Fruit fly (Drosophila melanogaster): ENCODE results near the gene CG4022.
A peak's percentile ranks its signal among the peaks of the same experiment; 100 is the strongest.

Gene CG4022

dm6 chr3L:9422636-9423419 is 12.2 kb upstream of the CG4022 start, which contains the start of gene aay (continued):
- TF ChIP-seq Hr38 (GFP tag; optimal IDR thresholded peaks at IDR 0.05) = peak; percentile 21
- TF ChIP-seq fd59A (GFP tag; optimal IDR thresholded peaks at IDR 0.05) = peak; percentile 95
- TF ChIP-seq Hr4 (GFP tag; optimal IDR thresholded peaks at IDR 0.05) = peak; percentile 99
- TF ChIP-seq CG3032 (tag; optimal IDR thresholded peaks at IDR 0.05) = peak; percentile 97
- TF ChIP-seq CG6854 (GFP tag; optimal IDR thresholded peaks at IDR 0.05) = peak; percentile 99
- peak; percentile 99 for TF ChIP-seq Eip75B (GFP tag; optimal IDR thresholded peaks at IDR 0.05)
- TF ChIP-seq fd85E (GFP tag; optimal IDR thresholded peaks at IDR 0.05) = peak; percentile 97
- peak; percentile 98 for TF ChIP-seq CG16779 (tag; optimal IDR thresholded peaks at IDR 0.05)
- TF ChIP-seq CG32006 (GFP tag; optimal IDR thresholded peaks at IDR 0.05) = peak; percentile 99
- peak; percentile 98 for TF ChIP-seq CG11762 (GFP tag; optimal IDR thresholded peaks at IDR 0.05; ENCODE audit: insufficient read depth)
- peak; percentile 93 for TF ChIP-seq dac (GFP tag; optimal IDR thresholded peaks at IDR 0.05)
- peak; percentile 99 for TF ChIP-seq Smox (GFP tag; optimal IDR thresholded peaks at IDR 0.05)
- TF ChIP-seq Sox102F (GFP tag; optimal IDR thresholded peaks at IDR 0.05) = peak; percentile 100
- peak; percentile 97 for TF ChIP-seq CG1621 (tag; optimal IDR thresholded peaks at IDR 0.05)
- TF ChIP-seq acj6 (GFP tag; optimal IDR thresholded peaks at IDR 0.05) = peak; percentile 99
- TF ChIP-seq ss (GFP tag; optimal IDR thresholded peaks at IDR 0.05) = peak; percentile 95 to 98
- TF ChIP-seq CG4318 (GFP tag; optimal IDR thresholded peaks at IDR 0.05) = peak; percentile 94
- peak; percentile 97 for TF ChIP-seq CG11294 (GFP tag; IDR thresholded peaks at IDR 0.05)
- TF ChIP-seq CG10631 (GFP tag; optimal IDR thresholded peaks at IDR 0.05) = peak; percentile 99

dm6 chr3L:9422135-9422534 is 11.5 kb upstream of the CG4022 start:
- TF ChIP-seq Eip78C (GFP tag) = peak; percentile 8
- no peak for TF ChIP-seq svp (GFP tag)

dm6 chr3L:9421621-9422020 is 11.0 kb upstream of the CG4022 start:
- TF ChIP-seq acj6 (GFP tag; optimal IDR thresholded peaks at IDR 0.05) = no peak
- peak in 1 of 2 experiments; percentile 52 for TF ChIP-seq ss (GFP tag; optimal IDR thresholded peaks at IDR 0.05)
- no peak for TF ChIP-seq CG11294 (GFP tag; IDR thresholded peaks at IDR 0.05)
- TF ChIP-seq CG8632 (GFP tag; optimal IDR thresholded peaks at IDR 0.05) = no peak
- no peak for TF ChIP-seq Eip78C (GFP tag)
- no peak for TF ChIP-seq CG11762 (GFP tag; optimal IDR thresholded peaks at IDR 0.05; ENCODE audit: insufficient read depth)
- no peak for TF ChIP-seq CG15336 (GFP tag; IDR thresholded peaks at IDR 0.05)

- TF ChIP-seq CG15336 (GFP tag; IDR thresholded peaks at IDR 0.05) = no peak
- TF ChIP-seq Sox15 (GFP tag; optimal IDR thresholded peaks at IDR 0.05) = no peak
- no peak for TF ChIP-seq CG3919 (GFP tag; optimal IDR thresholded peaks at IDR 0.05)
- no peak for TF ChIP-seq Smox (GFP tag; optimal IDR thresholded peaks at IDR 0.05)
- no peak for TF ChIP-seq Hr4 (GFP tag; optimal IDR thresholded peaks at IDR 0.05)
- no peak for TF ChIP-seq svp (GFP tag)
- no peak for TF ChIP-seq CG6792 (GFP tag; optimal IDR thresholded peaks at IDR 0.05)
- TF ChIP-seq esn (GFP tag; optimal IDR thresholded peaks at IDR 0.05) = no peak
- TF ChIP-seq CG9139 (GFP tag; optimal IDR thresholded peaks at IDR 0.05) = no peak
- no peak for TF ChIP-seq ss (GFP tag; optimal IDR thresholded peaks at IDR 0.05)
- no peak for TF ChIP-seq topi (GFP tag; optimal IDR thresholded peaks at IDR 0.05)
- no peak for TF ChIP-seq Eip75B (GFP tag; optimal IDR thresholded peaks at IDR 0.05)
- no peak for TF ChIP-seq net (GFP tag; optimal IDR thresholded peaks at IDR 0.05)
- TF ChIP-seq CG4318 (GFP tag; optimal IDR thresholded peaks at IDR 0.05) = no peak
- TF ChIP-seq spab (GFP tag; optimal IDR thresholded peaks at IDR 0.05) = no peak
- TF ChIP-seq Hr38 (GFP tag; optimal IDR thresholded peaks at IDR 0.05) = no peak
- TF ChIP-seq Hr39 (GFP tag; optimal IDR thresholded peaks at IDR 0.05) = no peak
- no peak for TF ChIP-seq CG6276 (GFP tag; optimal IDR thresholded peaks at IDR 0.05)
- no peak for TF ChIP-seq Gug (GFP tag; IDR thresholded peaks at IDR 0.05)
- TF ChIP-seq CG16779 (tag; optimal IDR thresholded peaks at IDR 0.05) = no peak
These were observed 10.1 kb upstream of the CG4022 start for dm6 chr3L:9420819-9421130.
